Fruit fly (Drosophila melanogaster): Measurements from ENCODE around the gene CG11977.

Gene CG11977

dm6 chr3R:9007258-9007657 is 9.8 kb downstream of the CG11977 start:
- TF ChIP-seq Dll (optimal IDR thresholded peaks at IDR 0.05) (no peak), usp (GFP tag; optimal IDR thresholded peaks at IDR 0.05) (no peak), CG8478 (optimal IDR thresholded peaks at IDR 0.05) (no peak), EcR (GFP tag; optimal IDR thresholded peaks at IDR 0.05) (no peak), pan (optimal IDR thresholded peaks at IDR 0.05) (no peak), psq (optimal IDR thresholded peaks at IDR 0.05) (no peak)

- TF ChIP-seq CG8478 (optimal IDR thresholded peaks at IDR 0.05) (no peak), psq (optimal IDR thresholded peaks at IDR 0.05) (no peak), usp (GFP tag; optimal IDR thresholded peaks at IDR 0.05) (no peak), pan (optimal IDR thresholded peaks at IDR 0.05) (no peak), Dll (optimal IDR thresholded peaks at IDR 0.05) (no peak), EcR (GFP tag; optimal IDR thresholded peaks at IDR 0.05) (no peak)
Measured at dm6 chr3R:9008202-9008601, 10.7 kb downstream of the CG11977 start, which contains the start of gene CG11983. Gene CG11983, plus strand, starts transcription at chr3R:9008321.

dm6 chr3R:9010695-9011094 is 13.2 kb downstream of the CG11977 start:
- TF ChIP-seq usp (GFP tag; optimal IDR thresholded peaks at IDR 0.05) (no peak), psq (optimal IDR thresholded peaks at IDR 0.05) (no peak), Dll (optimal IDR thresholded peaks at IDR 0.05) (no peak), EcR (GFP tag; optimal IDR thresholded peaks at IDR 0.05) (no peak), pan (optimal IDR thresholded peaks at IDR 0.05) (no peak)

DNA sequence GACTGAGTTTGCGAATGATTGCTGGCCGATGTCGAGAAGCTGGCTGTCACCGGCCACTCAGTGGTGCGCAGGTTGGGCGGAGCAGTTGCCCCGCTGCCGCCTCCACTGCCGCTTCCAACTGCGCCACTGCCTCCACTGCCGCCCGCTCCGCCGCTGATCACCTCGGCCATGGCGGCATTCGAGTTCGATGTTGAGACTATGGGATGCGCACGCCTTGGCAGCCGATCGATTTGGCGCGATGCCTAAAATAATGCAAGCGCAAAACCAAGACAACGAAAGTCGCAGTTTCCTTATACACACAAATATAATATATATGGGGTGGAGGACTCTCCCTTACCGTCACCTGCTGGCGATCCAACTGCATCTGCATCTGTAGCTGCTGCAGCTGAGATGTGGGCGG is 14.2 kb downstream of the CG11977 start:
- TF ChIP-seq CG8478 (optimal IDR thresholded peaks at IDR 0.05), result no peak
- TF ChIP-seq Dll (optimal IDR thresholded peaks at IDR 0.05), result no peak
- no peak for TF ChIP-seq psq (optimal IDR thresholded peaks at IDR 0.05)

- TF ChIP-seq psq (optimal IDR thresholded peaks at IDR 0.05), result no peak
- no peak for TF ChIP-seq pan (optimal IDR thresholded peaks at IDR 0.05)
- TF ChIP-seq Dll (optimal IDR thresholded peaks at IDR 0.05), result no peak
- TF ChIP-seq EcR (GFP tag; optimal IDR thresholded peaks at IDR 0.05), result no peak
- no peak for TF ChIP-seq usp (GFP tag; optimal IDR thresholded peaks at IDR 0.05)
- no peak for TF ChIP-seq CG8478 (optimal IDR thresholded peaks at IDR 0.05)
Measured at dm6 chr3R:9013765-9014380, 16.4 kb downstream of the CG11977 start.

DNA sequence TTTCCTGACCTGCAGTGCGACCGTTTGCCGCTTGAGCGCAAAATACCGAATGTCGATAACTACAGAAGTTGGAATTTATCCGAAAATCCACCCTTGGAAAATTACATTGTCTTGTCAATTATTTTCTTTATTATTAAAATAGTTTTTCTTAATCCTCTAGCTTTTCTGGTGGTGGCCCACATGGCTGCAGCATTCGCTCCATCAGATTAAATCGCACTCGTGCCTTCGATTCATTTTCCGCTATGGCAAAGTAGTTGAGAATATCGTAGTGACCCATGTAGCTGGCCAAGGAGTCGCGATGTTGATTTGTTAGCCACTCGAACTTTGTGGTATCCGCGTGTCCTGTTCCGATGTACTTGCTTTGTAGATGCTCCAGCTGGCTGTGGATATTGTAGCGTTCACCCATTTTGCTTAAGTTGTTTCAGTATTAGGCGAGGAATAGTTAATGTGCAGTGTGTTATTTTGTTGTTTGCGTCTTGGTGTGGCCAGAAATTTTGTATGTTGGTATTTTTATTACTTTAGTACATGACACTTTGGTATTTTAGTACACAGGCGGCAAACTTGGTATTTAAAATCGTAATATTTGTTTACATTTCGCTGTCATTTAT is 17.5 kb downstream of the CG11977 start, which contains the start of the genes Kcmf1, Sf3b5 and CG11986:
Gene Kcmf1, minus strand, starts transcription at position 51 of the 608 bp plus-strand sequence.
Gene Sf3b5, minus strand, starts transcription at position 483 of the 608 bp plus-strand sequence.
Gene CG11986, plus strand, starts transcription at position 588 of the 608 bp plus-strand sequence.
- TF ChIP-seq pan (optimal IDR thresholded peaks at IDR 0.05) (no peak), EcR (GFP tag; optimal IDR thresholded peaks at IDR 0.05) (no peak), usp (GFP tag; optimal IDR thresholded peaks at IDR 0.05) (no peak), CG8478 (optimal IDR thresholded peaks at IDR 0.05) (no peak), Dll (optimal IDR thresholded peaks at IDR 0.05) (no peak), psq (optimal IDR thresholded peaks at IDR 0.05) (no peak)

DNA sequence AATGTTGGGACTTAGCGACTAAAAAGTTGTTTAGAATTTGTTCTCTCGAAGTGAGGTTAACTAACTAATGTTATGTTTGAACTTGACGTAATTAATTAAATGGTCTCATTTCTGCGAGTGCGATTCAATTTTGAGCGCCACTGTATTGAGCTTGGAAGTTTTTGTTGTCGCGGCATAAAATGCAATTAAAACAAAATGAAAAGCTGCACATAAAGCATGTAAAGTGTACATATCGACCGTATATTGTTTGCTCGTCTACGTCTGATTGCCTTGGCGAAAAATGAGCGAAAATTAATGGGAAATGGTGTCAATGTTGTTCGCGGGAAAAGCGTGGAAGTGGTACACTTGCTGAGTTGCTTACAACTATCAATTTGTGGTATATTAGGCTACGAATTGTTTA is 19.4 kb downstream of the CG11977 start:
- no peak for TF ChIP-seq Dll (optimal IDR thresholded peaks at IDR 0.05)
- no peak for TF ChIP-seq EcR (GFP tag; optimal IDR thresholded peaks at IDR 0.05)
- no peak for TF ChIP-seq CG8478 (optimal IDR thresholded peaks at IDR 0.05)
- TF ChIP-seq usp (GFP tag; optimal IDR thresholded peaks at IDR 0.05), result no peak
- TF ChIP-seq pan (optimal IDR thresholded peaks at IDR 0.05), result no peak
- TF ChIP-seq psq (optimal IDR thresholded peaks at IDR 0.05), result no peak

DNA sequence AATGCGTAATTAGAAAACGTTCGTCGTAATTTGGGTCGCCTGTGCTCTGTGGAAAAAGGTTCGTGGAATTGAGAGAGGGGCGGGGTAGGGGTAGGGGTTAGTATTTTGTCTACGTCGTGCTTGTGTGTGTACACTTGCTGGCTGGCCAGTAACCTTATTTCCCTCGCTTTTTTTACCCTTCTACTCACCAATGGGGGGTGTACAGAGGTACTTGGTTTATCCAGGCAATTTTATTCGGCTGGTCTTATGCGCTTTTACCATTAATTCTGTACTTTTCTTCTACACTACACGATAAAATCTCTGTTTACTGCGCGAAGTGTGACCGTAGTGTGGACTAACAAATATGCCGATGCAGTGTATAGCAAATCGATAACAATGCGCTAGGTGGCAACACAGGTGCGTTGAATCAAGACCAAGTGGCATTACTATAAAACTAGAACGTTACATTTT is 22.2 kb downstream of the CG11977 start, which contains the start of gene tgo:
Gene tgo, minus strand, starts transcription at position 334 of the 450 bp plus-strand sequence.
- TF ChIP-seq EcR (GFP tag; optimal IDR thresholded peaks at IDR 0.05) (no peak), psq (optimal IDR thresholded peaks at IDR 0.05) (no peak), CG8478 (optimal IDR thresholded peaks at IDR 0.05) (no peak), pan (optimal IDR thresholded peaks at IDR 0.05) (no peak), Dll (optimal IDR thresholded peaks at IDR 0.05) (no peak), usp (GFP tag; optimal IDR thresholded peaks at IDR 0.05) (no peak)

- TF ChIP-seq pan (optimal IDR thresholded peaks at IDR 0.05) (no peak), usp (GFP tag; optimal IDR thresholded peaks at IDR 0.05) (no peak), psq (optimal IDR thresholded peaks at IDR 0.05) (no peak), CG8478 (optimal IDR thresholded peaks at IDR 0.05) (no peak), EcR (GFP tag; optimal IDR thresholded peaks at IDR 0.05) (no peak), Dll (optimal IDR thresholded peaks at IDR 0.05) (no peak)
Measured at dm6 chr3R:9023934-9024333, 26.4 kb downstream of the CG11977 start.

- TF ChIP-seq Dll (optimal IDR thresholded peaks at IDR 0.05) (no peak), usp (GFP tag; optimal IDR thresholded peaks at IDR 0.05) (no peak), EcR (GFP tag; optimal IDR thresholded peaks at IDR 0.05) (no peak), CG8478 (optimal IDR thresholded peaks at IDR 0.05) (no peak), psq (optimal IDR thresholded peaks at IDR 0.05) (no peak), pan (optimal IDR thresholded peaks at IDR 0.05) (no peak)
Measured at dm6 chr3R:9024835-9025510, 27.5 kb downstream of the CG11977 start.

dm6 chr3R:9027082-9027481 is 29.6 kb downstream of the CG11977 start:
- TF ChIP-seq Dll (optimal IDR thresholded peaks at IDR 0.05) (no peak), pan (optimal IDR thresholded peaks at IDR 0.05) (no peak), psq (optimal IDR thresholded peaks at IDR 0.05) (no peak)

dm6 chr3R:9028690-9029089 is 31.2 kb downstream of the CG11977 start:
- TF ChIP-seq CG8478 (optimal IDR thresholded peaks at IDR 0.05), result no peak
- TF ChIP-seq psq (optimal IDR thresholded peaks at IDR 0.05), result no peak
- no peak for TF ChIP-seq Dll (optimal IDR thresholded peaks at IDR 0.05)
- TF ChIP-seq EcR (GFP tag; optimal IDR thresholded peaks at IDR 0.05), result no peak
- no peak for TF ChIP-seq pan (optimal IDR thresholded peaks at IDR 0.05)
- TF ChIP-seq usp (GFP tag; optimal IDR thresholded peaks at IDR 0.05), result no peak
